Worm (Caenorhabditis elegans): ENCODE data around the gene C45G9.6.
A peak's percentile ranks its signal among the peaks of the same experiment; 100 is the strongest.

C45G9.6 gene

DNA sequence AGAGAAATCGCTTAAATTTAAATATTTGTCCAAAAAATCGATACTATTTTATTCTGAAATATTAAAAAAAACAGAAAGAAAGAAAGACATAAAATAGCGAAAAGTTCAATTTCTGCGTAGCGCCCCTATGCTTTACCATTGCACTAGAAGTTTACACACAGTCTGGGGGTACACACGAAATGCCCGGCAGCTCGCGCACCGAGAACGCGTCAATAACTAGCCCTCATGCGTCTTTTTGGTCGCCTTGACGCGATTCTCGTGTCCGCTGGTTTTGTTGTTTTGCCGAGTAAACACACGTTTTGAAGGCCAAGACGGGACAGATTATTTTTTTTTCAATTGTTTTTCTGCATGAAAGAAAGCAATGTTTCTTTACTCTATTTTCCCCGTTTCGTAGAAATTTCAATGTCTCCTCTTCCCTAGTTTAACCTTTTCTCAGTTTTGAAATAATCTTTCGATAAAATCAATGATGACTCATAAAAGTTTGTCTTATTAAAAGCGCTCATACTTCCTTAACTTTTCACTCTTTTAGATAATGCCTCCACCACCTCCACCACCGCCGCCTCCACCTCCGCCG is 18.1 kb upstream of the C45G9.6 start, which contains the start of gene wip-1 (continued):
- peak; percentile 49 for TF ChIP-seq nhr-28 (tag; optimal IDR thresholded peaks at IDR 0.05)
- peak; percentile 29 for TF ChIP-seq zag-1 (tag; optimal IDR thresholded peaks at IDR 0.05)
- peak; percentile 93 for TF ChIP-seq ceh-28 (tag; optimal IDR thresholded peaks at IDR 0.05)

ce11 chrIII:5020924-5021323 is 15.3 kb upstream of the C45G9.6 start, which contains the start of gene mdt-11:
mdt-11 (plus strand) TSS chrIII:5021224.
- TF ChIP-seq nfya-1 (tag; optimal IDR thresholded peaks at IDR 0.05; ENCODE audit: insufficient read depth) (no peak), nhr-23 (tag; optimal IDR thresholded peaks at IDR 0.05) (no peak), jun-1 (tag; optimal IDR thresholded peaks at IDR 0.05) (no peak), mdl-1 (tag; optimal IDR thresholded peaks at IDR 0.05) (no peak), nhr-11 (tag; optimal IDR thresholded peaks at IDR 0.05) (no peak), tbx-2 (tag; optimal IDR thresholded peaks at IDR 0.05) (no peak), nhr-12 (tag; optimal IDR thresholded peaks at IDR 0.05) (no peak), ceh-16 (tag; optimal IDR thresholded peaks at IDR 0.05) (no peak), nhr-237 (tag; optimal IDR thresholded peaks at IDR 0.05) (no peak)

- TF ChIP-seq fos-1 (tag; optimal IDR thresholded peaks at IDR 0.05) (no peak), snpc-4 (tag; optimal IDR thresholded peaks at IDR 0.05) (no peak), hmg-11 (tag; optimal IDR thresholded peaks at IDR 0.05) (no peak), unc-62 (GFP tag; optimal IDR thresholded peaks at IDR 0.05) (no peak), ztf-11 (tag; optimal IDR thresholded peaks at IDR 0.05) (no peak), R02D3.7 (tag; optimal IDR thresholded peaks at IDR 0.05) (no peak), lin-39 (tag; optimal IDR thresholded peaks at IDR 0.05) (no peak), ceh-82 (tag; optimal IDR thresholded peaks at IDR 0.05) (no peak), unc-39 (tag; optimal IDR thresholded peaks at IDR 0.05) (no peak), aly-2 (tag; optimal IDR thresholded peaks at IDR 0.05) (no peak), ceh-16 (tag; optimal IDR thresholded peaks at IDR 0.05) (no peak), eor-1 (tag; optimal IDR thresholded peaks at IDR 0.05) (no peak), nfya-1 (tag; optimal IDR thresholded peaks at IDR 0.05; ENCODE audit: insufficient read depth) (no peak), nhr-23 (tag; optimal IDR thresholded peaks at IDR 0.05) (no peak), nhr-76 (tag; optimal IDR thresholded peaks at IDR 0.05) (no peak), nhr-67 (tag; optimal IDR thresholded peaks at IDR 0.05) (no peak), elt-1 (tag; optimal IDR thresholded peaks at IDR 0.05) (no peak), nhr-237 (tag; optimal IDR thresholded peaks at IDR 0.05) (no peak), mml-1 (tag; optimal IDR thresholded peaks at IDR 0.05) (no peak)
Measured at ce11 chrIII:5021689-5022088, 14.6 kb upstream of the C45G9.6 start, which contains the start of gene R144.3. R144.3 (plus strand) TSS chrIII:5021989.

DNA sequence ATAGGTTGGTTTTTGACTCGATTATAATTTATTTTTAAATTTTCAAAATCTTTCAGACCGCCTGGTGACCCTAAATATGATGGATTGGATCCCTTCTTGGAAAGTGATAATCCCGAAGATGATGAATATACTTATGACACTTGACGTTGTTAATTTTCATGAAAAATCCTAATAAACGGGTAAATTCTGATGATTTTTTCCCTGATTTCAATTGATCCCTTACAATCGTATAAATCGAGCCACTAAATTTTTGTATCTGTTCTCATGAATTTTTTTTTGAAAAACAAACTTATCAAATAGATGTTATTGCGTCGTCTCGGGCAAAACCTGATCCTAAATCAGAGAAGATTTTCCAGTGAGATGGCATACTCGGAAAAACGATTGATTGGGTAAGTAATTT is 13.3 kb upstream of the C45G9.6 start, which contains the start of gene R144.13:
Gene R144.13, plus strand, starts transcription at position 301 of the 400 bp plus-strand sequence.
- TF ChIP-seq unc-62 (GFP tag; optimal IDR thresholded peaks at IDR 0.05) (no peak), fos-1 (tag; optimal IDR thresholded peaks at IDR 0.05) (no peak), skn-1 (tag; optimal IDR thresholded peaks at IDR 0.05) (no peak), ama-1 (optimal IDR thresholded peaks at IDR 0.05) (no peak), egl-27 (tag; optimal IDR thresholded peaks at IDR 0.05) (no peak), tbx-2 (tag; optimal IDR thresholded peaks at IDR 0.05) (no peak), eor-1 (tag; optimal IDR thresholded peaks at IDR 0.05) (no peak), nhr-43 (tag; optimal IDR thresholded peaks at IDR 0.05; ENCODE audit: poor library complexity, severe bottlenecking) (no peak), sea-2 (GFP tag; optimal IDR thresholded peaks at IDR 0.05) (no peak), elt-2 (tag; optimal IDR thresholded peaks at IDR 0.05) (no peak), nhr-25 (tag; optimal IDR thresholded peaks at IDR 0.05) (no peak), ceh-82 (tag; optimal IDR thresholded peaks at IDR 0.05) (no peak), mdl-1 (tag; optimal IDR thresholded peaks at IDR 0.05) (no peak)

ce11 chrIII:5023642-5024041 is 12.6 kb upstream of the C45G9.6 start:
- TF ChIP-seq nhr-76 (tag; optimal IDR thresholded peaks at IDR 0.05) (no peak), ama-1 (optimal IDR thresholded peaks at IDR 0.05) (peak; percentile 16)
